Fruit fly (Drosophila melanogaster): ENCODE results near the gene CG5478.
A peak's percentile ranks its signal among the peaks of the same experiment; 100 is the strongest.

CG5478 gene

DNA sequence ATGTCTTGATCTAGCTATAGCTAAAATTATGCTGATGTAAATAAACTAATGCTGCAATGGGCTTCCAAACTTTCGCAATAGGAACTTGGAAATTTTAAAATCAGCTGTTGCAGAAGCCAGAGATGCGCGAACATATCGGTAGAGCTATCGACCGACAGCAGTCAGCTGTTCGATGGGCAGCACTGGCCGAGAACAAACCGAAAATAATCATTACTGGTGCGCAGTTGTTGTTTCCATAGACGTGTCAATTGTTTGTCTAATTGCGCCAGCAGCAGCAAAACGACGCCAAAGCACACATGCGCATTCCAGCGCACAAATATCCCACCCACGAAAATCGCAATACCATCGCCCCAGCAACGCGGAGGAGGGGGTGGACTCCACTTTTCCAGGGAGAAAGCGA lies 1.4 kb upstream of the CG5478 start, which contains the start of gene Sap47:
Sap47 (plus strand) TSS at position 149 of the 400 bp plus-strand sequence.
- TF ChIP-seq CG10348 (GFP tag; IDR thresholded peaks at IDR 0.05) = no peak
- TF ChIP-seq CG4496 (GFP tag; IDR thresholded peaks at IDR 0.05) = 0 out of 3 replicates have a peak, but pooled peaks have one; percentile 12
- TF ChIP-seq CG8159 (tag; optimal IDR thresholded peaks at IDR 0.05) = no peak
- no peak for TF ChIP-seq rn (GFP tag; IDR thresholded peaks at IDR 0.05)
- TF ChIP-seq CG32121 (GFP tag; IDR thresholded peaks at IDR 0.05) = peak; percentile 18; the same call in 1 of the 2 replicates

DNA sequence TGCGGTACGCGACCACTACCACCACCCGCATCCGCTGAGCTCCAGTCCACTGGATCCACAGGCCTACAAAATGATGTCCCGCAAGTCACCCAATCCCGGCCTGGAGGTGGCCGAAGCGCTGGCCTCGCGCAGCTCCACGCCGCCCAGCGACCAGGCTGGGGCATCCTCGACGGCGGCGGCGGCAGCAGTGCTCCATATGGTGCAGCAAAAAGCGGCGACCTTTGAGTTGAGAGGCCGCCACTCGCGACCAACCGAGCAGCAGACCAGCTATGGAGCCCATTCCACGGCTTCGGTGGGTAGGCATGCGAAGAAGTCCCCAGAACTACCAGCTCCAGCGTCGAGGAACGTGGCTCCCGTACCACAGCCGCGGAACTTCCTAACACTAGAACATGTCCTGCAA lies 3.5 kb downstream of the CG5478 start:
- TF ChIP-seq Pif1B (GFP tag; optimal IDR thresholded peaks at IDR 0.05) (no peak), CG17806 (tag; optimal IDR thresholded peaks at IDR 0.05) (no peak), EcR (GFP tag; optimal IDR thresholded peaks at IDR 0.05) (no peak)

DNA sequence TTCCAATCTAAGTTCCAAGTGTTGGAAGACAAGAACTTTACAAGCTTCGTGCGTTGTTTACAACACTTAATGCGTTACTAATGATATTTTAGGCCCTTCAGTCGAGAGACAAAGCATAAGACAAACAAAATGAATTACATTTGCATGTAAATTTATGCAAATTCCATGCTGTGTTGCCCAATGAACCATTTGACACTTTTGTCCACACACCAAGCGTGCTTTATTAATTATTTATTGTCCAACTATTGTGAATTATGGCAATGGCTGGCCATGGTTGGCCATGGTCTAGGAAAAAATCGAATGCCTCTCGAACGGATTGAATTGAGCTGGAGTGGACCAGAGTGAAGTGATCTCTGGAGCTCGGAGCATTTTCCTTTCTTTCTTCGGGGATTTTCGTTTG lies 5.4 kb downstream of the CG5478 start:
- TF ChIP-seq gl (tag; optimal IDR thresholded peaks at IDR 0.05) (no peak), CG12605 (GFP tag; IDR thresholded peaks at IDR 0.05) (no peak), CG10348 (GFP tag; IDR thresholded peaks at IDR 0.05) (no peak), CG14655 (GFP tag; optimal IDR thresholded peaks at IDR 0.05) (no peak), Pif1B (GFP tag; optimal IDR thresholded peaks at IDR 0.05) (no peak), fd96Ca (GFP tag; IDR thresholded peaks at IDR 0.05) (no peak), CG4496 (GFP tag; IDR thresholded peaks at IDR 0.05) (no peak), CG8301 (tag; optimal IDR thresholded peaks at IDR 0.05) (no peak), CG34367 (tag; optimal IDR thresholded peaks at IDR 0.05) (no peak), CG15710 (tag; optimal IDR thresholded peaks at IDR 0.05) (no peak), Snoo (tag; optimal IDR thresholded peaks at IDR 0.05) (no peak)

DNA sequence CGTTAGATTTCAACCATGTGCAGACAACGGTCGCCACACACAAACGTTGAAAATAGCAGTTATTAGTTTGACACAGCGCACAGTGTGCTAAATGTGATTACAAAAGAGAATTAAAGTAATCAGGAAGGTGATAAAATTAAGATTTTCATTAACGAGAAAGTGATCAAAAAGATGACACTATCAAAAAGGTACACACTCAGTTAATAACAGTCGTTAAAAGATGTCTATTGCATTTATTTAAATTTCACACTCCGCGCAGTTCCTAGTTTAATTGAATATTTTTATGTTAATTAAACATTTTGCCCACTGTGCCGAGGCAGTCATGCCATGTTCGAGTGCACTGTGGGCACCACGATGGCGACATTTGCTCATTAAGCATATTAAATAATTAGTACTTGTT lies 6.4 kb downstream of the CG5478 start:
- TF ChIP-seq CG4496 (GFP tag; IDR thresholded peaks at IDR 0.05) (peak; percentile 86), EcR (GFP tag; optimal IDR thresholded peaks at IDR 0.05) (no peak), Pif1B (GFP tag; optimal IDR thresholded peaks at IDR 0.05) (no peak), CG12605 (GFP tag; IDR thresholded peaks at IDR 0.05) (no peak), CG15710 (tag; optimal IDR thresholded peaks at IDR 0.05) (no peak), Ets98B (GFP tag; IDR thresholded peaks at IDR 0.05) (peak; percentile 70), CG8159 (tag; optimal IDR thresholded peaks at IDR 0.05) (no peak), CG14655 (GFP tag; optimal IDR thresholded peaks at IDR 0.05) (no peak), CG32121 (GFP tag; IDR thresholded peaks at IDR 0.05) (peak; percentile 75), CG10348 (GFP tag; IDR thresholded peaks at IDR 0.05) (no peak), fd96Ca (GFP tag; IDR thresholded peaks at IDR 0.05) (peak; percentile 74), CG8301 (tag; optimal IDR thresholded peaks at IDR 0.05) (peak; percentile 74), CG9948 (tag; optimal IDR thresholded peaks at IDR 0.05) (no peak)

DNA sequence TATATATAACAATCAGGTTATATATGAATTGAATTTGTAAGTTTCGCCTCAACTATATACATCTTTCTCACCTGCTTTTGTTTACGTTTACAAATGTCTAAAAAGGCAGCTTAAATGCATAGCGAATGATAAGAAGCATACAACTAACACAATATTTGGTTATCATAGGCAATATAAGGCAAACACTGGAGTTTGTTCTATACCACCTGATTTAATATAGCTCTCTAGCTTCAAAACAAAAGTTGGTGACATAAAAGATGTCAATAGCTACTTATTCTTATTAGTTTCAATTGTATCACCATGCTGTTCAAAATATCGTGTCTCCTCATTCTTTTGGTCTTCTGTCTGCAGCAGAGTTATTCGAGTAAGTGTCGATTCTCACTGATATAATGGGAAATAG lies 7.6 kb downstream of the CG5478 start:
- TF ChIP-seq CG34367 (tag; optimal IDR thresholded peaks at IDR 0.05) (no peak), CG8301 (tag; optimal IDR thresholded peaks at IDR 0.05) (no peak), CG10348 (GFP tag; IDR thresholded peaks at IDR 0.05) (no peak), Snoo (tag; optimal IDR thresholded peaks at IDR 0.05) (no peak), rn (GFP tag; IDR thresholded peaks at IDR 0.05) (no peak), Pif1B (GFP tag; optimal IDR thresholded peaks at IDR 0.05) (no peak), fd96Ca (GFP tag; IDR thresholded peaks at IDR 0.05) (no peak)

DNA sequence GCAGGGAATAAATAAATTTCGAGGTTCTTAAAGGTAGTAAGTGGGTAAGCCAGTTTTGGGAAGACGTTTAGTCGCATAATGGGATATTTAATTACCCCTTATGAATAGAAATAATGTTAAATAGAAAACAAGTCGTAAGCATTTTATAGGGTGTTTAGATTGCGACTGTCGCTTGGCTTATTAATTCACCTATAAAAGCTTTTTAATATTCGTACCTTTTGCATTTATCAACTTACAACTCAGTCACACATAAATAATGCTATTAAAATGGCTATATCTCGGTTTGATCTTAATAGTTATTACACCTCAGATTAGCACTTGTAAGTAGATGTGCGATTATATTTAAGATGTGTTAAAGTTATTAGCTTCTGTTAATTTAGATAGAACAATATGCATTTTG lies 8.2 kb downstream of the CG5478 start, which contains the start of gene CG34276:
CG34276 (plus strand) TSS at position 301 of the 400 bp plus-strand sequence.
- TF ChIP-seq CG17806 (tag; optimal IDR thresholded peaks at IDR 0.05) = no peak
- no peak for TF ChIP-seq rn (GFP tag; IDR thresholded peaks at IDR 0.05)
- no peak for TF ChIP-seq EcR (GFP tag; optimal IDR thresholded peaks at IDR 0.05)
- no peak for TF ChIP-seq CG9948 (tag; optimal IDR thresholded peaks at IDR 0.05)
- no peak for TF ChIP-seq CG34367 (tag; optimal IDR thresholded peaks at IDR 0.05)
- TF ChIP-seq D1 (tag; optimal IDR thresholded peaks at IDR 0.05) = no peak
- TF ChIP-seq CG10348 (GFP tag; IDR thresholded peaks at IDR 0.05) = no peak

DNA sequence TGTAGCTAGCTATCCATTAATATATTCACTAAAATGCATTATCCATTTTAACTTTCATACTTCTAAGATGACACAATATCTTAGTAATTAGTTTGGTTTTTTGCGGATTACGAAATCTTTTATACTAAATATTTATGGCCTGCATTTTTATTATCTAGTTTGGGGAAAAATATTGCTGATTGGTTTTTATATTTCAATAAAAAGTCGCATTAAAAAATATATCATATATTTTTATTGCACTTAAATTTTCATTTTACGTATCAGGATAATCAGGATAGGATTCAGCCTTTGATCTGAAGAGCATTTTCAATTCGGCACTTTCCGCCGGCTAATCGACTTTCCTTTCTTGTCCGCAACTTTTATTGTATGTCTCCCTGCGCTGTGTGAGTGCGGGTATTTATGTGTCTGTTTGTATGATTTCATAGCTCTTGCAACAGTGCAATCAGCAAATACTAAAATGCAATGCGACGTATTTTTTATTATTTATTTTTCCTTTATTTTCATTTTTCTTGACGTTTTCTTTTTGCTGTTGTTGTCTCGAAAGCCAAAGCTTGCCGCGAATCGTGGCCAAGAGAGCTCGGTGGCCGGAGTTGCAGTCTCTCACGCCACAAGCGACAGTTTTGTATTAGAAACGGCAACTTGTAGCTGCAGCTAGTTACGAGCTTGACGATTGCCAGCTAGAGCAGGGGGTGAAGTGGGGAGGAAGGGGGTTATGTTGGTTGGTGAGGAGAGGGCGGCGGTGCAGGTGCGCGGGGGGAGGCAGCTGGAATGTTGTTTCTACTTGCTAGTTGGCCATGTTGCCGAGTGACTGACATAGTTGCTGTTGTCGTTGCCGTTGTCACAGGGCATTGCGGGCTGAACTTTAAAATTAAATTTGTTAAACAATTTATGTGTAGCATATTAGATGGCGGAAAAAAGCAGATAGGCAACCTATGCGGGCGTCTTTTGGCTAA lies 10.6 kb downstream of the CG5478 start:
- TF ChIP-seq rn (GFP tag; IDR thresholded peaks at IDR 0.05) = no peak
- TF ChIP-seq CG8301 (tag; optimal IDR thresholded peaks at IDR 0.05) = peak; percentile 10
- no peak for TF ChIP-seq CG8159 (tag; optimal IDR thresholded peaks at IDR 0.05)
- no peak for TF ChIP-seq CG13204 (GFP tag; optimal IDR thresholded peaks at IDR 0.05)
- TF ChIP-seq Ets98B (GFP tag; IDR thresholded peaks at IDR 0.05) = peak; percentile 50; the same call in 1 of the 2 replicates
- TF ChIP-seq CG9948 (tag; optimal IDR thresholded peaks at IDR 0.05) = no peak
- TF ChIP-seq CG14655 (GFP tag; optimal IDR thresholded peaks at IDR 0.05) = peak; percentile 44
- no peak for TF ChIP-seq Snoo (tag; optimal IDR thresholded peaks at IDR 0.05)
- TF ChIP-seq CG17806 (tag; optimal IDR thresholded peaks at IDR 0.05) = no peak
- TF ChIP-seq Pif1B (GFP tag; optimal IDR thresholded peaks at IDR 0.05) = no peak
- TF ChIP-seq gl (tag; optimal IDR thresholded peaks at IDR 0.05) = no peak
- TF ChIP-seq D1 (tag; optimal IDR thresholded peaks at IDR 0.05) = no peak
- peak; percentile 51; the same call in 1 of the 2 replicates for TF ChIP-seq CG32121 (GFP tag; IDR thresholded peaks at IDR 0.05)
- TF ChIP-seq fd96Ca (GFP tag; IDR thresholded peaks at IDR 0.05) = no peak
- no peak for TF ChIP-seq Pif1A (GFP tag; optimal IDR thresholded peaks at IDR 0.05)
- no peak for TF ChIP-seq CG4496 (GFP tag; IDR thresholded peaks at IDR 0.05)
- TF ChIP-seq CG12605 (GFP tag; IDR thresholded peaks at IDR 0.05) = peak; percentile 79
- no peak for TF ChIP-seq CG15710 (tag; optimal IDR thresholded peaks at IDR 0.05)
- TF ChIP-seq EcR (GFP tag; optimal IDR thresholded peaks at IDR 0.05) = no peak
- no peak for TF ChIP-seq CG34367 (tag; optimal IDR thresholded peaks at IDR 0.05)
- no peak for TF ChIP-seq CG10348 (GFP tag; IDR thresholded peaks at IDR 0.05)

Data from whole organism, pupa.